Fruit fly (Drosophila melanogaster) Kc167 (cell line): ENCODE data around the gene Set8.

Source experiments
- Myc ChIP-seq: fragments of >200 bp; optimal IDR thresholded peaks from 2 replicates; lab custom pipeline; 2017; ENCODE audit warnings: missing external identifiers
- Sin3A ChIP-seq: fragments of >200 bp; optimal IDR thresholded peaks from 2 replicates; lab custom pipeline; 2018; ENCODE audit warnings: missing external identifiers
- h ChIP-seq: fragments of >200 bp; optimal IDR thresholded peaks from 3 replicates; lab custom pipeline; 2018; ENCODE audit warnings: missing external identifiers
- insv ChIP-seq: fragments of >200 bp; optimal IDR thresholded peaks from 3 replicates; lab custom pipeline; 2018; ENCODE audit warnings: missing external identifiers
- psq ChIP-seq: fragments of >200 bp; optimal IDR thresholded peaks from 2 replicates; lab custom pipeline; 2017; ENCODE audit warnings: missing external identifiers
- ttk ChIP-seq: sonication (Bioruptor generic); optimal IDR thresholded peaks from 2 replicates; lab custom pipeline; 2017; ENCODE audit warnings: missing external identifiers

The Set8 gene

dm6 chr3R:14315912-14316444 lies at the start of gene Set8:
TSS of gene Set8 (plus strand) at chr3R:14316038.
- TF ChIP-seq psq (lab: Kevin White, UChicago) = no peak

- no peak for TF ChIP-seq Myc (lab: Kevin White, UChicago)
- TF ChIP-seq Sin3A = no peak
- TF ChIP-seq psq (lab: Kevin White, UChicago) = no peak
- TF ChIP-seq insv (lab: Kevin White, UChicago) = no peak
- TF ChIP-seq ttk (lab: Kevin White, UChicago) = no peak
- no peak for TF ChIP-seq h
These were observed 40.2 kb upstream of the Set8 start for dm6 chr3R:14275519-14276172.

- no peak for TF ChIP-seq ttk (lab: Kevin White, UChicago)
- TF ChIP-seq insv (lab: Kevin White, UChicago) = no peak
- TF ChIP-seq Myc (lab: Kevin White, UChicago) = no peak
- TF ChIP-seq h = no peak
These were observed 37.8 kb upstream of the Set8 start for dm6 chr3R:14277894-14278522.

- TF ChIP-seq h = no peak
- TF ChIP-seq ttk (lab: Kevin White, UChicago) = no peak
- TF ChIP-seq insv (lab: Kevin White, UChicago) = no peak
- TF ChIP-seq Sin3A = no peak
- no peak for TF ChIP-seq psq (lab: Kevin White, UChicago)
These were observed 37.1 kb upstream of the Set8 start for dm6 chr3R:14278523-14279303.

- TF ChIP-seq insv (lab: Kevin White, UChicago) (no peak), Sin3A (no peak), ttk (lab: Kevin White, UChicago) (no peak), h (no peak), psq (lab: Kevin White, UChicago) (no peak), Myc (lab: Kevin White, UChicago) (no peak)
These were observed 36.4 kb upstream of the Set8 start for dm6 chr3R:14279311-14279998.

dm6 chr3R:14280324-14280723 lies 35.5 kb upstream of the Set8 start:
- TF ChIP-seq Myc (lab: Kevin White, UChicago) = no peak
- no peak for TF ChIP-seq h
- no peak for TF ChIP-seq insv (lab: Kevin White, UChicago)
- no peak for TF ChIP-seq psq (lab: Kevin White, UChicago)
- TF ChIP-seq Sin3A = no peak
- no peak for TF ChIP-seq ttk (lab: Kevin White, UChicago)

- no peak for TF ChIP-seq h
- no peak for TF ChIP-seq Myc (lab: Kevin White, UChicago)
- no peak for TF ChIP-seq ttk (lab: Kevin White, UChicago)
- TF ChIP-seq psq (lab: Kevin White, UChicago) = no peak
- TF ChIP-seq insv (lab: Kevin White, UChicago) = no peak
- TF ChIP-seq Sin3A = no peak
These were observed 33.4 kb upstream of the Set8 start for dm6 chr3R:14282215-14283041.

- TF ChIP-seq insv (lab: Kevin White, UChicago) (no peak), Myc (lab: Kevin White, UChicago) (no peak), psq (lab: Kevin White, UChicago) (no peak), h (no peak)
These were observed 32.7 kb upstream of the Set8 start for dm6 chr3R:14283042-14283626.

- TF ChIP-seq Sin3A = no peak
- TF ChIP-seq h = no peak
- TF ChIP-seq Myc (lab: Kevin White, UChicago) = no peak
- TF ChIP-seq insv (lab: Kevin White, UChicago) = no peak
- TF ChIP-seq psq (lab: Kevin White, UChicago) = no peak
- TF ChIP-seq ttk (lab: Kevin White, UChicago) = no peak
These were observed 31.9 kb upstream of the Set8 start for dm6 chr3R:14283754-14284421.

- TF ChIP-seq psq (lab: Kevin White, UChicago) (no peak), Sin3A (no peak), Myc (lab: Kevin White, UChicago) (no peak), ttk (lab: Kevin White, UChicago) (no peak), h (no peak), insv (lab: Kevin White, UChicago) (no peak)
These were observed 31.4 kb upstream of the Set8 start for dm6 chr3R:14284422-14284760.
